Worm (Caenorhabditis elegans) whole organism, mixed stage, embryonic: ENCODE measurements around the gene srr-8.

Source experiments
- lin-13 ChIP-seq: fragments of 150-350 bp; optimal IDR thresholded peaks from 2 replicates; lab custom pipeline; 2014; ENCODE audit warnings: missing biosample characterization, missing genetic modification characterization
- mep-1 ChIP-seq: fragments of 150-350 bp; optimal IDR thresholded peaks from 2 replicates; lab custom pipeline; 2017; ENCODE audit warnings: missing biosample characterization, missing genetic modification reagents, missing genetic modification characterization, inconsistent platforms
- pha-4 ChIP-seq: fragments of 150-350 bp; optimal IDR thresholded peaks from 2 replicates; lab custom pipeline; 2018; ENCODE audit warnings: missing biosample characterization, missing genetic modification reagents, missing genetic modification characterization
- snpc-4 ChIP-seq: fragments of 150-350 bp; optimal IDR thresholded peaks from 2 replicates; lab custom pipeline; 2014; ENCODE audit warnings: missing biosample characterization, missing genetic modification characterization
- unc-62 ChIP-seq: fragments of 150-350 bp; optimal IDR thresholded peaks from 2 replicates; lab custom pipeline; 2014; ENCODE audit warnings: missing biosample characterization, missing genetic modification reagents, missing genetic modification characterization
- ztf-11 ChIP-seq: fragments of 150-350 bp; optimal IDR thresholded peaks from 2 replicates; lab custom pipeline; 2014; ENCODE audit warnings: missing biosample characterization, missing genetic modification characterization

ce11 chrV:4974677-4975076 is 26.8 kb upstream of the srr-8 start, which contains the start of gene srsx-10:
- TF ChIP-seq pha-4 (tag; lab: Kevin White, UChicago) = no peak
- TF ChIP-seq lin-13 (tag; lab: Kevin White, UChicago) = no peak
- no peak for TF ChIP-seq unc-62 (GFP tag; lab: Kevin White, UChicago)
- no peak for TF ChIP-seq mep-1 (tag; lab: Kevin White, UChicago)
- no peak for TF ChIP-seq snpc-4 (tag; lab: Kevin White, UChicago)
- no peak for TF ChIP-seq ztf-11 (tag; lab: Kevin White, UChicago)
